Worm (Caenorhabditis elegans) whole organism, mixed stage, embryonic: Measurements from ENCODE around the gene C35A5.3.

ENCODE experiments used
- M03D4.4 ChIP-seq: sonication (generic microtip); optimal IDR thresholded peaks from 2 replicates; lab custom pipeline; 2017; ENCODE audit warnings: mild to moderate bottlenecking, missing genetic modification characterization, missing compliant biosample characterization
- bed-3 ChIP-seq: fragments of 200-800 bp; sonication (Bioruptor generic); optimal IDR thresholded peaks from 3 replicates; lab custom pipeline; 2018; ENCODE audit warnings: mild to moderate bottlenecking, missing genetic modification characterization, moderate library complexity, missing compliant biosample characterization
- blmp-1 ChIP-seq: fragments of 150-350 bp; optimal IDR thresholded peaks from 2 replicates; lab custom pipeline; 2014; ENCODE audit warnings: missing biosample characterization, missing genetic modification characterization
- ceh-39 ChIP-seq: fragments of 150-350 bp; optimal IDR thresholded peaks from 2 replicates; lab custom pipeline; 2014; ENCODE audit warnings: missing biosample characterization, missing genetic modification characterization
- ceh-43 ChIP-seq: fragments of 200-800 bp; sonication (Bioruptor generic); optimal IDR thresholded peaks from 2 replicates; lab custom pipeline; 2018; ENCODE audit warnings: mild to moderate bottlenecking, missing genetic modification characterization, moderate library complexity, missing compliant biosample characterization
- ces-1 ChIP-seq: fragments of 150-350 bp; optimal IDR thresholded peaks from 2 replicates; lab custom pipeline; 2014; ENCODE audit warnings: missing biosample characterization, missing genetic modification reagents, missing genetic modification characterization
- cnd-1 ChIP-seq: fragments of 200-800 bp; sonication (Bioruptor generic); optimal IDR thresholded peaks from 2 replicates; lab custom pipeline; 2018; ENCODE audit warnings: mild to moderate bottlenecking, missing genetic modification characterization, missing compliant biosample characterization
- drap-1 ChIP-seq: fragments of 200-800 bp; sonication (Bioruptor generic); optimal IDR thresholded peaks from 3 replicates; lab custom pipeline; 2018; ENCODE audit warnings: mild to moderate bottlenecking, missing genetic modification characterization, missing compliant biosample characterization
- elt-1 ChIP-seq: sonication (generic microtip); optimal IDR thresholded peaks from 2 replicates; lab custom pipeline; 2017; ENCODE audit warnings: missing genetic modification characterization, mild to moderate bottlenecking, missing compliant biosample characterization, antibody characterized with exemption, moderate library complexity, borderline replicate concordance; ENCODE audit not compliant: insufficient read depth
- elt-3 ChIP-seq: fragments of 150-350 bp; optimal IDR thresholded peaks from 2 replicates; lab custom pipeline; 2014; ENCODE audit warnings: missing biosample characterization, missing genetic modification characterization
- flh-1 ChIP-seq: fragments of 200-800 bp; sonication (Bioruptor generic); optimal IDR thresholded peaks from 2 replicates; lab custom pipeline; 2018; ENCODE audit warnings: mild to moderate bottlenecking, missing genetic modification characterization, moderate library complexity, missing compliant biosample characterization
- ham-2 ChIP-seq: fragments of 200-800 bp; sonication (Bioruptor generic); optimal IDR thresholded peaks from 2 replicates; lab custom pipeline; 2018; ENCODE audit warnings: mild to moderate bottlenecking, missing genetic modification characterization, missing compliant biosample characterization
- hlh-1 ChIP-seq: fragments of 150-350 bp; optimal IDR thresholded peaks from 2 replicates; lab custom pipeline; 2014; ENCODE audit warnings: missing biosample characterization, missing genetic modification reagents, missing genetic modification characterization
- lin-13 ChIP-seq: fragments of 150-350 bp; optimal IDR thresholded peaks from 2 replicates; lab custom pipeline; 2014; ENCODE audit warnings: missing biosample characterization, missing genetic modification characterization
- lin-32 ChIP-seq: fragments of 200-800 bp; sonication (Bioruptor generic); optimal IDR thresholded peaks from 2 replicates; lab custom pipeline; 2018; ENCODE audit warnings: mild to moderate bottlenecking, missing genetic modification characterization, missing compliant biosample characterization
- lsy-2 ChIP-seq: fragments of 150-350 bp; optimal IDR thresholded peaks from 2 replicates; lab custom pipeline; 2014; ENCODE audit warnings: missing biosample characterization, missing genetic modification characterization
- mab-5 ChIP-seq: fragments of 150-350 bp; optimal IDR thresholded peaks from 2 replicates; lab custom pipeline; 2014; ENCODE audit warnings: missing biosample characterization, missing genetic modification characterization
- mep-1 ChIP-seq: fragments of 150-350 bp; optimal IDR thresholded peaks from 2 replicates; lab custom pipeline; 2017; ENCODE audit warnings: missing biosample characterization, missing genetic modification reagents, missing genetic modification characterization, inconsistent platforms
- mls-2 ChIP-seq: sonication (generic microtip); optimal IDR thresholded peaks from 2 replicates; lab custom pipeline; 2016; ENCODE audit warnings: mild to moderate bottlenecking, missing genetic modification characterization, moderate library complexity, missing compliant biosample characterization
- nhr-12 ChIP-seq: fragments of 150-350 bp; optimal IDR thresholded peaks from 2 replicates; lab custom pipeline; 2014; ENCODE audit warnings: missing biosample characterization, missing genetic modification characterization
- nhr-2 ChIP-seq: fragments of 150-350 bp; optimal IDR thresholded peaks from 2 replicates; lab custom pipeline; 2014; ENCODE audit warnings: missing biosample characterization, missing genetic modification characterization
- nhr-237 ChIP-seq: fragments of 150-350 bp; optimal IDR thresholded peaks from 2 replicates; lab custom pipeline; 2014; ENCODE audit warnings: missing biosample characterization, missing genetic modification characterization
- nhr-28 ChIP-seq: fragments of 150-350 bp; optimal IDR thresholded peaks from 2 replicates; lab custom pipeline; 2014; ENCODE audit warnings: missing biosample characterization, missing genetic modification characterization
- nhr-76 ChIP-seq: sonication (generic microtip); optimal IDR thresholded peaks from 2 replicates; lab custom pipeline; 2017; ENCODE audit warnings: missing biosample characterization, missing genetic modification characterization
- pha-4 ChIP-seq: fragments of 150-350 bp; optimal IDR thresholded peaks from 2 replicates; lab custom pipeline; 2018; ENCODE audit warnings: missing biosample characterization, missing genetic modification reagents, missing genetic modification characterization
- sem-2 ChIP-seq: fragments of 200-800 bp; sonication (Bioruptor generic); optimal IDR thresholded peaks from 2 replicates; lab custom pipeline; 2018; ENCODE audit warnings: mild to moderate bottlenecking, missing genetic modification characterization, missing compliant biosample characterization
- snpc-4 ChIP-seq: fragments of 150-350 bp; optimal IDR thresholded peaks from 2 replicates; lab custom pipeline; 2014; ENCODE audit warnings: missing biosample characterization, missing genetic modification characterization
- unc-120 ChIP-seq: sonication (generic microtip); optimal IDR thresholded peaks from 2 replicates; lab custom pipeline; 2017; ENCODE audit warnings: missing genetic modification characterization, missing compliant biosample characterization; ENCODE audit not compliant: poor library complexity, severe bottlenecking
- unc-39 ChIP-seq: fragments of 150-350 bp; optimal IDR thresholded peaks from 2 replicates; lab custom pipeline; 2014; ENCODE audit warnings: missing biosample characterization, missing genetic modification characterization
- unc-62 ChIP-seq: fragments of 150-350 bp; optimal IDR thresholded peaks from 2 replicates; lab custom pipeline; 2014; ENCODE audit warnings: missing biosample characterization, missing genetic modification reagents, missing genetic modification characterization
- zip-8 ChIP-seq: fragments of 150-350 bp; optimal IDR thresholded peaks from 2 replicates; lab custom pipeline; 2014; ENCODE audit warnings: missing biosample characterization, missing genetic modification characterization
- ztf-11 ChIP-seq: fragments of 150-350 bp; optimal IDR thresholded peaks from 2 replicates; lab custom pipeline; 2014; ENCODE audit warnings: missing biosample characterization, missing genetic modification characterization

C35A5.3 gene

ce11 chrV:10465478-10465877, 35.7 kb downstream of the C35A5.3 start:
- no peak for TF ChIP-seq unc-39 (tag; lab: Kevin White, UChicago)
- TF ChIP-seq nhr-237 (tag; lab: Kevin White, UChicago) = no peak
- TF ChIP-seq ceh-43 (GFP tag; lab: Kevin White, UChicago) = no peak
- no peak for TF ChIP-seq snpc-4 (tag; lab: Kevin White, UChicago)
- TF ChIP-seq cnd-1 (tag; lab: Kevin White, UChicago) = no peak
- no peak for TF ChIP-seq mab-5 (tag; lab: Kevin White, UChicago)
- TF ChIP-seq hlh-1 = no peak
- TF ChIP-seq nhr-12 = no peak

- no peak for TF ChIP-seq unc-62
- no peak for TF ChIP-seq blmp-1 (tag; lab: Kevin White, UChicago)
- no peak for TF ChIP-seq nhr-2 (tag; lab: Kevin White, UChicago)
- TF ChIP-seq unc-120 (tag; lab: Kevin White, UChicago) = no peak
- TF ChIP-seq nhr-12 = no peak
- no peak for TF ChIP-seq ceh-39 (tag; lab: Kevin White, UChicago)
- TF ChIP-seq nhr-28 = no peak
- TF ChIP-seq M03D4.4 (tag; lab: Kevin White, UChicago) = no peak
- TF ChIP-seq sem-2 (GFP tag; lab: Kevin White, UChicago) = no peak
- TF ChIP-seq cnd-1 (tag; lab: Kevin White, UChicago) = no peak
- no peak for TF ChIP-seq ham-2 (GFP tag; lab: Kevin White, UChicago)
- no peak for TF ChIP-seq mls-2 (tag; lab: Kevin White, UChicago)
- TF ChIP-seq ceh-43 (GFP tag; lab: Kevin White, UChicago) = no peak
- no peak for TF ChIP-seq ztf-11 (tag; lab: Kevin White, UChicago)
- TF ChIP-seq, all 35 proteins: peak for 0
Measured at ce11 chrV:10464746-10465145, 36.4 kb downstream of the C35A5.3 start.

- no peak for TF ChIP-seq ceh-43 (GFP tag; lab: Kevin White, UChicago)
- no peak for TF ChIP-seq ham-2 (GFP tag; lab: Kevin White, UChicago)
- TF ChIP-seq mep-1 (tag; lab: Kevin White, UChicago) = no peak
- no peak for TF ChIP-seq pha-4 (tag; lab: Kevin White, UChicago)
- no peak for TF ChIP-seq blmp-1 (tag; lab: Kevin White, UChicago)
- TF ChIP-seq flh-1 (GFP tag; lab: Kevin White, UChicago) = no peak
- TF ChIP-seq mls-2 (tag; lab: Kevin White, UChicago) = no peak
- no peak for TF ChIP-seq unc-39 (tag; lab: Kevin White, UChicago)
- TF ChIP-seq ztf-11 (tag; lab: Kevin White, UChicago) = no peak
- no peak for TF ChIP-seq M03D4.4 (tag; lab: Kevin White, UChicago)
- no peak for TF ChIP-seq drap-1 (GFP tag; lab: Kevin White, UChicago)
- TF ChIP-seq zip-8 (tag; lab: Kevin White, UChicago) = no peak
- no peak for TF ChIP-seq lin-32 (GFP tag; lab: Kevin White, UChicago)
- no peak for TF ChIP-seq nhr-76 (tag; lab: Kevin White, UChicago)
- TF ChIP-seq nhr-12 = no peak
- TF ChIP-seq mab-5 (tag; lab: Kevin White, UChicago) = no peak
- no peak for TF ChIP-seq elt-3 (tag; lab: Kevin White, UChicago)
Measured at ce11 chrV:10464160-10464559, 37.0 kb downstream of the C35A5.3 start.

ce11 chrV:10463276-10463675, 37.9 kb downstream of the C35A5.3 start, which contains the start of gene F22E12.3:
Gene F22E12.3, minus strand, starts transcription at chrV:10463376.
- no peak for TF ChIP-seq ces-1
- TF ChIP-seq drap-1 (GFP tag; lab: Kevin White, UChicago) = no peak
- TF ChIP-seq ceh-39 (tag; lab: Kevin White, UChicago) = no peak
- no peak for TF ChIP-seq mep-1 (tag; lab: Kevin White, UChicago)
- TF ChIP-seq unc-120 (tag; lab: Kevin White, UChicago) = no peak
- TF ChIP-seq mls-2 (tag; lab: Kevin White, UChicago) = no peak

- TF ChIP-seq lsy-2 (tag; lab: Kevin White, UChicago) (no peak), ham-2 (GFP tag; lab: Kevin White, UChicago) (no peak), unc-120 (tag; lab: Kevin White, UChicago) (no peak), zip-8 (tag; lab: Kevin White, UChicago) (no peak), lin-13 (tag; lab: Kevin White, UChicago) (no peak), blmp-1 (tag; lab: Kevin White, UChicago) (no peak), mab-5 (tag; lab: Kevin White, UChicago) (no peak), bed-3 (GFP tag; lab: Kevin White, UChicago) (no peak), mep-1 (tag; lab: Kevin White, UChicago) (no peak), nhr-76 (tag; lab: Kevin White, UChicago) (no peak), ztf-11 (tag; lab: Kevin White, UChicago) (no peak), flh-1 (GFP tag; lab: Kevin White, UChicago) (no peak), ceh-39 (tag; lab: Kevin White, UChicago) (no peak), nhr-12 (no peak), snpc-4 (tag; lab: Kevin White, UChicago) (no peak), drap-1 (GFP tag; lab: Kevin White, UChicago) (no peak), elt-1 (tag; lab: Kevin White, UChicago) (no peak)
Measured at ce11 chrV:10462066-10462465, 39.1 kb downstream of the C35A5.3 start, which contains the start of gene chw-1. Gene chw-1, plus strand, starts transcription at chrV:10462282.
